Fruit fly (Drosophila melanogaster) whole organism, embryonic: ENCODE measurements around the gene msn.
A peak's percentile ranks its signal among the peaks of the same experiment; 100 is the strongest.

ENCODE experiments used
- Adf1 ChIP-seq: fragments of 200-800 bp; sonication (Bioruptor generic); IDR thresholded peaks from 2 replicates; pipeline ENCODE4 v1.3.6; 2022; ENCODE audit warnings: missing biosample characterization, missing genetic modification characterization
- Awh ChIP-seq: fragments of 200-800 bp; sonication (Bioruptor generic); IDR thresholded peaks from 2 replicates; pipeline ENCODE4, ENCODE4 v1.3.6; 2022; ENCODE audit warnings: missing biosample characterization, missing genetic modification characterization
- Bdp1 ChIP-seq: fragments of 200-800 bp; sonication (Bioruptor generic); optimal IDR thresholded peaks from 3 replicates; lab custom pipeline; 2016; ENCODE audit warnings: missing biosample characterization, missing genetic modification characterization
- CG11456 ChIP-seq: fragments of 200-800 bp; sonication (Bioruptor generic); IDR thresholded peaks from 3 replicates; pipeline ENCODE4 v1.3.6; 2022; ENCODE audit warnings: missing biosample characterization, missing genetic modification characterization
- CG11695 ChIP-seq: fragments of 200-800 bp; sonication (Bioruptor generic); IDR thresholded peaks from 3 replicates; pipeline ENCODE4 v1.3.6; 2022; ENCODE audit warnings: missing biosample characterization, missing genetic modification characterization
- CG12942 ChIP-seq: fragments of 200-800 bp; sonication (Bioruptor generic); optimal IDR thresholded peaks from 3 replicates; lab custom pipeline; 2016; ENCODE audit warnings: missing biosample characterization, missing genetic modification characterization
- CG16863 ChIP-seq: fragments of 200-800 bp; sonication (Bioruptor generic); optimal IDR thresholded peaks from 3 replicates; lab custom pipeline; 2016; ENCODE audit warnings: missing biosample characterization, missing genetic modification characterization
- CG17186 ChIP-seq: fragments of 200-800 bp; sonication (Bioruptor generic); optimal IDR thresholded peaks from 3 replicates; lab custom pipeline; 2017; ENCODE audit warnings: missing biosample characterization, missing genetic modification reagents, missing genetic modification characterization
- CG18599 ChIP-seq: fragments of 200-800 bp; sonication (Bioruptor generic); optimal IDR thresholded peaks from 3 replicates; lab custom pipeline; 2017; ENCODE audit warnings: missing biosample characterization, missing genetic modification characterization, mild to moderate bottlenecking, moderate library complexity, missing genetic modification reagents
- CG2116 ChIP-seq: fragments of 200-800 bp; sonication (Bioruptor generic); optimal IDR thresholded peaks from 3 replicates; lab custom pipeline; 2018; ENCODE audit warnings: missing biosample characterization, mild to moderate bottlenecking, missing genetic modification characterization
- CG2129 ChIP-seq: fragments of 200-800 bp; sonication (Bioruptor generic); IDR thresholded peaks from 2 replicates; pipeline ENCODE4 v1.3.6; 2022; ENCODE audit warnings: missing biosample characterization, missing genetic modification characterization; ENCODE audit not compliant: partially characterized antibody
- CG4424 ChIP-seq: fragments of 200-800 bp; sonication (Bioruptor generic); optimal IDR thresholded peaks from 3 replicates; lab custom pipeline; 2016; ENCODE audit warnings: missing biosample characterization, missing genetic modification characterization
- CG5245 ChIP-seq: fragments of 200-800 bp; sonication (Bioruptor generic); optimal IDR thresholded peaks from 3 replicates; lab custom pipeline; 2016; ENCODE audit warnings: missing biosample characterization, missing genetic modification characterization
- CG8765 ChIP-seq: fragments of 200-800 bp; sonication (Bioruptor generic); IDR thresholded peaks from 2 replicates; pipeline ENCODE4 v1.3.6; 2022; ENCODE audit warnings: missing biosample characterization, missing genetic modification characterization
- CG8944 ChIP-seq: fragments of 200-800 bp; sonication (Bioruptor generic); optimal IDR thresholded peaks from 3 replicates; lab custom pipeline; 2016; ENCODE audit warnings: missing biosample characterization, missing genetic modification characterization
- CG9215 ChIP-seq: fragments of 200-800 bp; sonication (Bioruptor generic); IDR thresholded peaks from 2 replicates; pipeline ENCODE4 v1.3.6; 2022; ENCODE audit warnings: missing biosample characterization, missing genetic modification characterization
- HLHmδ ChIP-seq: fragments of 200-800 bp; sonication (Bioruptor generic); optimal IDR thresholded peaks from 2 replicates; lab custom pipeline; 2018; ENCODE audit warnings: missing biosample characterization, mild to moderate bottlenecking, missing genetic modification characterization, moderate library complexity
- Hmx ChIP-seq: fragments of 200-800 bp; sonication (Bioruptor generic); optimal IDR thresholded peaks from 2 replicates; lab custom pipeline; 2016; ENCODE audit warnings: missing biosample characterization, missing genetic modification characterization
- Jarid2 ChIP-seq: fragments of 200-800 bp; sonication (Bioruptor generic); optimal IDR thresholded peaks from 3 replicates; lab custom pipeline; 2017; ENCODE audit warnings: mild to moderate bottlenecking, missing biosample characterization, missing genetic modification reagents, missing genetic modification characterization
- Mes4 ChIP-seq: fragments of 200-800 bp; sonication (Bioruptor generic); optimal IDR thresholded peaks from 2 replicates; lab custom pipeline; 2016; ENCODE audit warnings: missing biosample characterization, missing genetic modification characterization
- Myb ChIP-seq: fragments of 200-800 bp; sonication (Bioruptor generic); optimal IDR thresholded peaks from 2 replicates; lab custom pipeline; 2016; ENCODE audit warnings: missing biosample characterization, missing genetic modification characterization
- NC2β ChIP-seq: fragments of 200-800 bp; sonication (Bioruptor generic); optimal IDR thresholded peaks from 2 replicates; lab custom pipeline; 2016; ENCODE audit warnings: missing biosample characterization, missing genetic modification characterization
- Oaz ChIP-seq: fragments of 200-800 bp; sonication (Bioruptor generic); IDR thresholded peaks from 2 replicates; pipeline ENCODE4 v1.3.6; 2022; ENCODE audit warnings: missing biosample characterization, missing genetic modification characterization
- Rfx ChIP-seq: fragments of 200-800 bp; sonication (Bioruptor generic); IDR thresholded peaks from 2 replicates; pipeline ENCODE4 v1.3.6; 2022; ENCODE audit warnings: missing biosample characterization, missing genetic modification characterization
- Spps ChIP-seq: fragments of 200-800 bp; sonication (Bioruptor generic); optimal IDR thresholded peaks from 2 replicates; lab custom pipeline; 2018; ENCODE audit warnings: missing biosample characterization, mild to moderate bottlenecking, missing genetic modification characterization
- Trl ChIP-seq, 3 experiments: fragments of >200 bp in 2 of 3; fragments of 200-800 bp in 1 of 3; sonication (Bioruptor generic) in 1 of 3; optimal IDR thresholded peaks; 2 replicates in 1 of 3; 3 replicates in 2 of 3; lab custom pipeline; 2016 to 2017; ENCODE audit warnings: missing biosample characterization in 1 of 3, missing genetic modification characterization in 1 of 3
- Xbp1 ChIP-seq: fragments of 200-800 bp; sonication (Bioruptor generic); optimal IDR thresholded peaks from 3 replicates; lab custom pipeline; 2016; ENCODE audit warnings: missing biosample characterization, mild to moderate bottlenecking, missing genetic modification characterization
- amos ChIP-seq: fragments of 200-800 bp; sonication (Bioruptor generic); IDR thresholded peaks from 2 replicates; pipeline ENCODE4 v1.3.6; 2022; ENCODE audit warnings: missing biosample characterization, missing genetic modification characterization; ENCODE audit not compliant: partially characterized antibody
- chn ChIP-seq: fragments of 200-800 bp; sonication (Bioruptor generic); optimal IDR thresholded peaks from 2 replicates; lab custom pipeline; 2016; ENCODE audit warnings: missing biosample characterization, missing genetic modification characterization
- croc ChIP-seq: fragments of 200-800 bp; sonication (Bioruptor generic); conservative IDR thresholded peaks from 3 replicates; pipeline ENCODE4 v1.3.6; 2022; ENCODE audit warnings: missing biosample characterization, missing genetic modification characterization
- dysf ChIP-seq: fragments of 200-800 bp; sonication (Bioruptor generic); IDR thresholded peaks from 3 replicates; pipeline ENCODE4 v1.3.6; 2022; ENCODE audit warnings: missing biosample characterization, missing genetic modification characterization
- eyg ChIP-seq: fragments of 200-800 bp; sonication (Bioruptor generic); optimal IDR thresholded peaks from 3 replicates; lab custom pipeline; 2016; ENCODE audit warnings: missing biosample characterization, missing genetic modification characterization
- fd102C ChIP-seq: fragments of 200-800 bp; sonication (Bioruptor generic); optimal IDR thresholded peaks from 2 replicates; lab custom pipeline; 2018; ENCODE audit warnings: missing biosample characterization, mild to moderate bottlenecking, missing genetic modification characterization, moderate library complexity
- fd3F ChIP-seq: fragments of 200-800 bp; sonication (Bioruptor generic); optimal IDR thresholded peaks from 2 replicates; lab custom pipeline; 2018; ENCODE audit warnings: missing biosample characterization, mild to moderate bottlenecking, missing genetic modification characterization, moderate library complexity
- fru ChIP-seq: fragments of >200 bp; optimal IDR thresholded peaks from 2 replicates; lab custom pipeline; 2017
- gcm2 ChIP-seq: fragments of 200-800 bp; sonication (Bioruptor generic); optimal IDR thresholded peaks from 2 replicates; lab custom pipeline; 2016; ENCODE audit warnings: missing biosample characterization, missing genetic modification characterization
- gem ChIP-seq: fragments of 200-800 bp; sonication (Bioruptor generic); optimal IDR thresholded peaks from 2 replicates; lab custom pipeline; 2019; ENCODE audit warnings: missing biosample characterization, mild to moderate bottlenecking, missing genetic modification characterization, moderate library complexity
- gsb-n ChIP-seq: fragments of 200-800 bp; sonication (Bioruptor generic); optimal IDR thresholded peaks from 3 replicates; lab custom pipeline; 2018; ENCODE audit warnings: missing biosample characterization, mild to moderate bottlenecking, missing genetic modification characterization
- ken ChIP-seq: fragments of 200-800 bp; sonication (Bioruptor generic); IDR thresholded peaks from 3 replicates; pipeline ENCODE4 v1.3.6; 2022; ENCODE audit warnings: missing biosample characterization, missing genetic modification characterization
- mam ChIP-seq: fragments of 200-800 bp; sonication (Bioruptor generic); optimal IDR thresholded peaks from 3 replicates; lab custom pipeline; 2016; ENCODE audit warnings: missing biosample characterization, missing genetic modification characterization
- p53 ChIP-seq: fragments of 200-800 bp; sonication (Bioruptor generic); optimal IDR thresholded peaks from 2 replicates; lab custom pipeline; 2016; ENCODE audit warnings: missing biosample characterization, missing genetic modification characterization
- peb ChIP-seq: fragments of 200-800 bp; sonication (Bioruptor generic); IDR thresholded peaks from 2 replicates; pipeline ENCODE4 v1.3.6; 2022; ENCODE audit warnings: missing biosample characterization, missing genetic modification characterization
- phol ChIP-seq: fragments of 200-800 bp; sonication (Bioruptor generic); optimal IDR thresholded peaks from 3 replicates; lab custom pipeline; 2018; ENCODE audit warnings: missing biosample characterization, mild to moderate bottlenecking, missing genetic modification characterization, moderate library complexity
- pum ChIP-seq: fragments of 200-800 bp; sonication (Bioruptor generic); optimal IDR thresholded peaks from 2 replicates; lab custom pipeline; 2016; ENCODE audit warnings: missing biosample characterization, missing genetic modification characterization
- ranshi ChIP-seq: fragments of 200-800 bp; sonication (Bioruptor generic); IDR thresholded peaks from 2 replicates; pipeline ENCODE4 v1.3.6; 2022; ENCODE audit warnings: missing biosample characterization, missing genetic modification characterization
- run ChIP-seq: fragments of 200-800 bp; sonication (Bioruptor generic); optimal IDR thresholded peaks from 3 replicates; lab custom pipeline; 2018; ENCODE audit warnings: missing biosample characterization, mild to moderate bottlenecking, missing genetic modification characterization
- schlank ChIP-seq: fragments of 200-800 bp; sonication (Bioruptor generic); optimal IDR thresholded peaks from 2 replicates; lab custom pipeline; 2018; ENCODE audit warnings: missing biosample characterization, mild to moderate bottlenecking, missing genetic modification characterization
- sisA ChIP-seq: fragments of 200-800 bp; sonication (Bioruptor generic); IDR thresholded peaks from 2 replicates; pipeline ENCODE4 v1.3.6; 2022; ENCODE audit warnings: missing biosample characterization, missing genetic modification characterization
- wek ChIP-seq: fragments of 200-800 bp; sonication (Bioruptor generic); optimal IDR thresholded peaks from 3 replicates; lab custom pipeline; 2018; ENCODE audit warnings: missing biosample characterization, mild to moderate bottlenecking, missing genetic modification characterization, moderate library complexity
- zen2 ChIP-seq: fragments of 200-800 bp; sonication (Bioruptor generic); IDR thresholded peaks from 3 replicates; pipeline ENCODE4 v1.3.6; 2022; ENCODE audit warnings: missing biosample characterization, missing genetic modification characterization; ENCODE audit not compliant: partially characterized antibody

Gene msn

dm6 chr3L:2536969-2537600 lies 49.3 kb downstream of the msn start (continued):
- peak; percentile 69 for TF ChIP-seq Jarid2
- TF ChIP-seq Spps = peak; percentile 36
- TF ChIP-seq wek (GFP tag; lab: Kevin White, UChicago) = peak; percentile 85
- peak; percentile 93 for TF ChIP-seq HLHmδ (GFP tag; lab: Kevin White, UChicago)
- TF ChIP-seq CG2116 (GFP tag; lab: Kevin White, UChicago) = peak; percentile 39
- TF ChIP-seq ranshi (GFP tag; lab: Robert Waterston, UW) = peak; percentile 38
- TF ChIP-seq CG8765 (GFP tag; lab: Robert Waterston, UW) = no peak
- no peak for TF ChIP-seq CG2129
- peak; percentile 53 for TF ChIP-seq schlank (tag; lab: Kevin White, UChicago)
- peak; percentile 12 for TF ChIP-seq mam (GFP tag; lab: Kevin White, UChicago)
- TF ChIP-seq sisA (GFP tag; lab: Robert Waterston, UW) = no peak
- no peak for TF ChIP-seq Xbp1 (GFP tag; lab: Kevin White, UChicago)
- no peak for TF ChIP-seq amos (GFP tag; lab: Robert Waterston, UW)
- no peak for TF ChIP-seq Oaz (GFP tag; lab: Robert Waterston, UW)
- TF ChIP-seq CG12942 (GFP tag; lab: Kevin White, UChicago) = peak; percentile 25
- peak; percentile 68; the same call in 1 of the 3 replicates for TF ChIP-seq CG11695 (GFP tag; lab: Robert Waterston, UW)
- no peak for TF ChIP-seq CG8944 (GFP tag; lab: Kevin White, UChicago)
- peak; percentile 43 for TF ChIP-seq CG16863 (GFP tag; lab: Kevin White, UChicago)
- peak; percentile 68 for TF ChIP-seq gsb-n (tag; lab: Kevin White, UChicago)
- TF ChIP-seq zen2 (GFP tag; lab: Robert Waterston, UW) = no peak
- TF ChIP-seq Rfx (GFP tag; lab: Robert Waterston, UW) = peak; percentile 65
- TF ChIP-seq gem = peak; percentile 58
- no peak for TF ChIP-seq fd102C (GFP tag; lab: Kevin White, UChicago)
- peak; percentile 66 for TF ChIP-seq NC2β (GFP tag; lab: Kevin White, UChicago)
- TF ChIP-seq Bdp1 (GFP tag; lab: Kevin White, UChicago) = peak; percentile 61
- peak; percentile 65 for TF ChIP-seq Mes4
- peak; percentile 55 for TF ChIP-seq CG4424 (GFP tag; lab: Kevin White, UChicago)
- peak; percentile 47 for TF ChIP-seq CG17186 (GFP tag; lab: Kevin White, UChicago)
- peak; percentile 32; the same call in 1 of the 3 replicates for TF ChIP-seq dysf (GFP tag; lab: Robert Waterston, UW)
- TF ChIP-seq fd3F = no peak
- TF ChIP-seq Trl (optimal IDR thresholded peaks at IDR 0.05; lab: Kevin White, UChicago) = no peak
- TF ChIP-seq Trl (GFP tag; optimal IDR thresholded peaks at IDR 0.05; lab: Kevin White, UChicago) = peak; percentile 78
- no peak for TF ChIP-seq fru (lab: Kevin White, UChicago)
- TF ChIP-seq run = peak; percentile 44
- peak; percentile 25 for TF ChIP-seq Myb
- peak; percentile 20 for TF ChIP-seq gcm2 (GFP tag; lab: Kevin White, UChicago)
- no peak for TF ChIP-seq pum (GFP tag; lab: Kevin White, UChicago)
- no peak; the same call in 2 of the 3 replicates for TF ChIP-seq ken (GFP tag; lab: Robert Waterston, UW)
- TF ChIP-seq peb (GFP tag; lab: Robert Waterston, UW) = no peak
- peak; percentile 62; the same call in 1 of the 3 replicates for TF ChIP-seq CG11456 (GFP tag; lab: Robert Waterston, UW)
- TF ChIP-seq croc (GFP tag; lab: Robert Waterston, UW) = peak; percentile 22; the same call in 1 of the 3 replicates
- TF ChIP-seq p53 (GFP tag; lab: Kevin White, UChicago) = peak; percentile 60
- peak; percentile 25 for TF ChIP-seq CG5245 (GFP tag; lab: Kevin White, UChicago)
- peak; percentile 84 for TF ChIP-seq CG18599 (GFP tag; lab: Kevin White, UChicago)
- TF ChIP-seq chn = no peak
- TF ChIP-seq Awh = peak; percentile 90
- TF ChIP-seq eyg (GFP tag; lab: Kevin White, UChicago) = no peak
- no peak for TF ChIP-seq Hmx (GFP tag; lab: Kevin White, UChicago)
- peak; percentile 15; the same call in 1 of the 2 replicates for TF ChIP-seq Adf1 (GFP tag; lab: Robert Waterston, UW)
- TF ChIP-seq phol (tag; lab: Kevin White, UChicago) = peak; percentile 55
- no peak for TF ChIP-seq CG9215 (GFP tag; lab: Robert Waterston, UW)
